Worm (Caenorhabditis elegans): ENCODE results near the gene col-123.

col-123 gene

DNA sequence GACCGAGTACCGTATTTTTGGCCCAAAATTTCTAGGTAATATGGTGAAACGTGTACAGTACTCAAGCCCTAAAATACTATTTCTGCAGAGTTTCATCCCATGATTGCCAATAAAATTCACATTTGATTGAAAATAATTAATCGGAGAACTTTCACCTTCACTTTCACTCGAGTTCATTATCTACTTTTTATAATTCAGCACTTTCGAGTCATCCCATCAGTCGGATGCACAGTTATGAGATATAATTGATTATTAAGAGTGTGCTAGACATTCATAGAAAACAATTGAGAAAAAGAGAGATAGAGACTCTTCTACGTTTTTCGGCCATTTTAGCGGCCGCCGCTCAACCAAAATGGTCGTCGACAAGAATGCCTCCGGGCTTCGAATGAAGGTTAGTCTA, 19.0 kb upstream of the col-123 start, which contains the start of gene fat-3:
TSS of gene fat-3 (plus strand) at position 313 of the 400 bp plus-strand sequence.
- TF ChIP-seq egl-27 (tag; optimal IDR thresholded peaks at IDR 0.05) = no peak
- TF ChIP-seq nhr-43 (tag; optimal IDR thresholded peaks at IDR 0.05; ENCODE audit: poor library complexity, severe bottlenecking) = peak; percentile 15
- TF ChIP-seq lin-39 (tag; optimal IDR thresholded peaks at IDR 0.05) = no peak
- no peak for TF ChIP-seq ceh-82 (tag; optimal IDR thresholded peaks at IDR 0.05)
- TF ChIP-seq sea-2 (GFP tag; optimal IDR thresholded peaks at IDR 0.05) = no peak
- peak; percentile 46 for TF ChIP-seq ceh-28 (tag; optimal IDR thresholded peaks at IDR 0.05)
- peak; percentile 9 for TF ChIP-seq skn-1 (tag; optimal IDR thresholded peaks at IDR 0.05)
- no peak for TF ChIP-seq nhr-67 (tag; optimal IDR thresholded peaks at IDR 0.05)
- TF ChIP-seq tbx-2 (tag; optimal IDR thresholded peaks at IDR 0.05) = no peak
- TF ChIP-seq nhr-28 (tag; optimal IDR thresholded peaks at IDR 0.05) = no peak
- TF ChIP-seq nhr-77 (tag; optimal IDR thresholded peaks at IDR 0.05) = no peak
- no peak for TF ChIP-seq elt-1 (tag; optimal IDR thresholded peaks at IDR 0.05)
- TF ChIP-seq ceh-9 (tag; optimal IDR thresholded peaks at IDR 0.05) = no peak
- no peak for TF ChIP-seq lsy-12 (tag; optimal IDR thresholded peaks at IDR 0.05)
- TF ChIP-seq aly-2 (tag; optimal IDR thresholded peaks at IDR 0.05) = no peak
- TF ChIP-seq nfya-1 (tag; optimal IDR thresholded peaks at IDR 0.05; ENCODE audit: insufficient read depth) = no peak
- TF ChIP-seq nhr-25 (tag; optimal IDR thresholded peaks at IDR 0.05) = no peak
- TF ChIP-seq fkh-10 (GFP tag; optimal IDR thresholded peaks at IDR 0.05) = no peak
- peak; percentile 19 for TF ChIP-seq pha-4 (tag; optimal IDR thresholded peaks at IDR 0.05)
- TF ChIP-seq elt-2 (tag; optimal IDR thresholded peaks at IDR 0.05) = peak; percentile 78
- no peak for TF ChIP-seq egl-5 (tag; optimal IDR thresholded peaks at IDR 0.05)
- no peak for TF ChIP-seq jun-1 (tag; optimal IDR thresholded peaks at IDR 0.05)
- TF ChIP-seq ztf-11 (tag; optimal IDR thresholded peaks at IDR 0.05) = no peak
- TF ChIP-seq elt-3 (tag; optimal IDR thresholded peaks at IDR 0.05) = no peak
- TF ChIP-seq mml-1 (tag; optimal IDR thresholded peaks at IDR 0.05) = no peak
- peak; percentile 63 for TF ChIP-seq pqm-1 (tag; optimal IDR thresholded peaks at IDR 0.05)

ce11 chrIV:9803544-9803943, 18.2 kb upstream of the col-123 start:
- TF ChIP-seq daf-12 (tag; optimal IDR thresholded peaks at IDR 0.05) = no peak
- TF ChIP-seq nhr-23 (tag; optimal IDR thresholded peaks at IDR 0.05) = peak; percentile 90
- no peak for TF ChIP-seq nhr-12 (tag; optimal IDR thresholded peaks at IDR 0.05)
- TF ChIP-seq nhr-76 (tag; optimal IDR thresholded peaks at IDR 0.05) = no peak
- TF ChIP-seq pqm-1 (tag; optimal IDR thresholded peaks at IDR 0.05) = peak; percentile 58
- TF ChIP-seq nhr-43 (tag; optimal IDR thresholded peaks at IDR 0.05; ENCODE audit: poor library complexity, severe bottlenecking) = peak; percentile 64
- no peak for TF ChIP-seq sea-2 (GFP tag; optimal IDR thresholded peaks at IDR 0.05)
- TF ChIP-seq fkh-2 (tag; optimal IDR thresholded peaks at IDR 0.05) = no peak
- TF ChIP-seq unc-39 (tag; optimal IDR thresholded peaks at IDR 0.05) = no peak
- no peak for TF ChIP-seq mml-1 (tag; optimal IDR thresholded peaks at IDR 0.05)
- TF ChIP-seq elt-3 (tag; optimal IDR thresholded peaks at IDR 0.05) = no peak
- TF ChIP-seq lin-39 (tag; optimal IDR thresholded peaks at IDR 0.05) = no peak
- TF ChIP-seq nhr-25 (tag; optimal IDR thresholded peaks at IDR 0.05) = peak; percentile 74
- peak; percentile 29 for TF ChIP-seq lin-15B (tag; optimal IDR thresholded peaks at IDR 0.05)
- no peak for TF ChIP-seq fos-1 (tag; optimal IDR thresholded peaks at IDR 0.05)
- TF ChIP-seq elt-2 (tag; optimal IDR thresholded peaks at IDR 0.05) = peak; percentile 82
- TF ChIP-seq nhr-77 (tag; optimal IDR thresholded peaks at IDR 0.05) = no peak
- TF ChIP-seq skn-1 (tag; optimal IDR thresholded peaks at IDR 0.05) = no peak
- no peak for TF ChIP-seq ztf-11 (tag; optimal IDR thresholded peaks at IDR 0.05)
- no peak for TF ChIP-seq ztf-4 (tag; optimal IDR thresholded peaks at IDR 0.05)
- TF ChIP-seq snpc-4 (tag; optimal IDR thresholded peaks at IDR 0.05) = peak; percentile 52
- TF ChIP-seq ZK546.5 (tag; optimal IDR thresholded peaks at IDR 0.05) = no peak
- no peak for TF ChIP-seq nhr-28 (tag; optimal IDR thresholded peaks at IDR 0.05)
- no peak for TF ChIP-seq R02D3.7 (tag; optimal IDR thresholded peaks at IDR 0.05)
- TF ChIP-seq nhr-11 (tag; optimal IDR thresholded peaks at IDR 0.05) = no peak
- TF ChIP-seq fkh-10 (GFP tag; optimal IDR thresholded peaks at IDR 0.05) = no peak
- TF ChIP-seq nfya-1 (tag; optimal IDR thresholded peaks at IDR 0.05; ENCODE audit: insufficient read depth) = peak; percentile 38
- no peak for TF ChIP-seq ceh-82 (tag; optimal IDR thresholded peaks at IDR 0.05)
- TF ChIP-seq lsy-12 (tag; optimal IDR thresholded peaks at IDR 0.05) = peak; percentile 35
- TF ChIP-seq pha-4 (tag; optimal IDR thresholded peaks at IDR 0.05) = peak; percentile 76
- no peak for TF ChIP-seq egl-5 (tag; optimal IDR thresholded peaks at IDR 0.05)
- TF ChIP-seq tbx-2 (tag; optimal IDR thresholded peaks at IDR 0.05) = no peak
- peak; percentile 23 for TF ChIP-seq egl-27 (tag; optimal IDR thresholded peaks at IDR 0.05)
- no peak for TF ChIP-seq mdl-1 (tag; optimal IDR thresholded peaks at IDR 0.05)
- no peak for TF ChIP-seq nhr-67 (tag; optimal IDR thresholded peaks at IDR 0.05)
- no peak for TF ChIP-seq ceh-9 (tag; optimal IDR thresholded peaks at IDR 0.05)
- TF ChIP-seq jun-1 (tag; optimal IDR thresholded peaks at IDR 0.05) = peak; percentile 55
- no peak for TF ChIP-seq aly-2 (tag; optimal IDR thresholded peaks at IDR 0.05)
- no peak for TF ChIP-seq unc-62 (GFP tag; optimal IDR thresholded peaks at IDR 0.05)
- no peak for TF ChIP-seq elt-1 (tag; optimal IDR thresholded peaks at IDR 0.05)
- no peak for TF ChIP-seq nhr-237 (tag; optimal IDR thresholded peaks at IDR 0.05)
- no peak for TF ChIP-seq eor-1 (tag; optimal IDR thresholded peaks at IDR 0.05)
- no peak for TF ChIP-seq ceh-16 (tag; optimal IDR thresholded peaks at IDR 0.05)
- peak; percentile 57 for TF ChIP-seq ceh-28 (tag; optimal IDR thresholded peaks at IDR 0.05)
- TF ChIP-seq zag-1 (tag; optimal IDR thresholded peaks at IDR 0.05) = no peak
- no peak for TF ChIP-seq hmg-11 (tag; optimal IDR thresholded peaks at IDR 0.05)
- peak; percentile 79 for TF ChIP-seq ama-1 (optimal IDR thresholded peaks at IDR 0.05)

All from whole organism, L3 larva.